Worm (Caenorhabditis elegans): ENCODE results near the gene nhr-177.

DNA sequence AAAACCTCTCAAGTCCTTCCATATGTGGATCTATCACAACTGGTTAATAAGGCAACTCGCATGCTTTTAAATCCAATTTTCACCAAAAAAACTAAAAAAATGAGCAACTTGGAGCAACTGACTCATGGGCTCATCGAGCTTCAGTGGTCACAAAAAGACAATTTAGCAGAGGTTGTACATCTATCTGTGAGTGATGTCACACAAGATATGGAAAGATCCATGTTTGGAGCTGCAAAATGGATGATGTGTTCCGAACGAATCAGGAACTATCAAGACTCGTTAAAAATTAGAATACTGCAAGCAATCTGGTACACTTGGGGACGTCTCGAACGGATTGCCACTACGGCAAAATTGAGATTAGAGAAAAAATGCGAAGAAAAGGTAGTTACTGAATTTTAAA is 1.5 kb downstream of the nhr-177 start:
- TF ChIP-seq pha-2 (tag; optimal IDR thresholded peaks at IDR 0.05): no peak
- TF ChIP-seq elt-2 (tag; optimal IDR thresholded peaks at IDR 0.05): no peak
- TF ChIP-seq fax-1 (tag; optimal IDR thresholded peaks at IDR 0.05): no peak
- TF ChIP-seq ceh-24 (tag; optimal IDR thresholded peaks at IDR 0.05): no peak
- TF ChIP-seq pat-9 (tag; optimal IDR thresholded peaks at IDR 0.05): no peak
- TF ChIP-seq fkh-10 (GFP tag; optimal IDR thresholded peaks at IDR 0.05): no peak
- TF ChIP-seq ama-1 (optimal IDR thresholded peaks at IDR 0.05): no peak

Data from whole organism, late embryonic.